Fruit fly (Drosophila melanogaster) whole organism, wandering third instar larva: ENCODE data around the gene Osi12.

Experiments
- Abd-B ChIP-seq: fragments of >200 bp; optimal IDR thresholded peaks from 2 replicates; lab custom pipeline; 2017; ENCODE audit warnings: missing biosample characterization, missing genetic modification characterization
- CG32264 ChIP-seq: fragments of 200-800 bp; sonication (Bioruptor generic); optimal IDR thresholded peaks from 2 replicates; lab custom pipeline; 2016; ENCODE audit warnings: missing biosample characterization, missing genetic modification characterization
- CG9705 ChIP-seq: fragments of 200-800 bp; sonication (Bioruptor generic); optimal IDR thresholded peaks from 2 replicates; lab custom pipeline; 2018; ENCODE audit warnings: missing biosample characterization, mild to moderate bottlenecking, missing genetic modification characterization
- CrebA ChIP-seq: fragments of 200-800 bp; sonication (Bioruptor generic); optimal IDR thresholded peaks from 2 replicates; lab custom pipeline; 2016; ENCODE audit warnings: missing biosample characterization, mild to moderate bottlenecking, missing genetic modification characterization, borderline replicate concordance
- Dfd ChIP-seq: fragments of >200 bp; optimal IDR thresholded peaks from 2 replicates; lab custom pipeline; 2017; ENCODE audit warnings: missing biosample characterization, missing genetic modification characterization
- Dif ChIP-seq: fragments of 200-275, 200-300 bp; sonication (Bioruptor generic); optimal IDR thresholded peaks from 2 replicates; lab custom pipeline; 2018; ENCODE audit warnings: missing biosample characterization, missing genetic modification characterization; ENCODE audit not compliant: partially characterized antibody
- HLH106 ChIP-seq: fragments of 200-800 bp; optimal IDR thresholded peaks from 3 replicates; lab custom pipeline; 2019; ENCODE audit warnings: missing biosample characterization, mild to moderate bottlenecking, missing genetic modification characterization, moderate library complexity
- Hnf4 ChIP-seq: fragments of 200-800 bp; sonication (Bioruptor generic); optimal IDR thresholded peaks from 2 replicates; lab custom pipeline; 2016; ENCODE audit warnings: missing biosample characterization, mild to moderate bottlenecking, missing genetic modification characterization
- Hr83 ChIP-seq: fragments of 200-300 bp; sonication (Bioruptor generic); optimal IDR thresholded peaks from 2 replicates; lab custom pipeline; 2016; ENCODE audit warnings: missing biosample characterization, mild to moderate bottlenecking, missing genetic modification characterization, moderate library complexity; ENCODE audit not compliant: poor library complexity, severe bottlenecking
- Jra ChIP-seq: sonication (Bioruptor generic); optimal IDR thresholded peaks from 2 replicates; lab custom pipeline; 2016; ENCODE audit warnings: missing biosample characterization, missing genetic modification characterization
- Mio ChIP-seq: sonication (Bioruptor generic); optimal IDR thresholded peaks from 2 replicates; lab custom pipeline; 2016; ENCODE audit warnings: missing biosample characterization, missing genetic modification characterization
- N ChIP-seq: fragments of >200 bp; optimal IDR thresholded peaks from 2 replicates; lab custom pipeline; 2018; ENCODE audit warnings: missing biosample characterization, missing external identifiers, missing genetic modification characterization
- OdsH ChIP-seq: fragments of 200-800 bp; sonication (Bioruptor generic); optimal IDR thresholded peaks from 2 replicates; lab custom pipeline; 2016; ENCODE audit warnings: missing biosample characterization, mild to moderate bottlenecking, missing genetic modification characterization
- Rel ChIP-seq, 2 experiments: fragments of 200-800 bp; sonication (Bioruptor generic) in 1 of 2; optimal IDR thresholded peaks; 2 replicates in 1 of 2; 3 replicates in 1 of 2; lab custom pipeline; 2016 to 2019; ENCODE audit warnings: mild to moderate bottlenecking in 2 of 2, missing biosample characterization in 2 of 2, missing genetic modification characterization in 2 of 2, moderate library complexity in 1 of 2
- Sp1 ChIP-seq: fragments of 200-800 bp; sonication (Bioruptor generic); optimal IDR thresholded peaks from 3 replicates; lab custom pipeline; 2019; ENCODE audit warnings: missing biosample characterization, mild to moderate bottlenecking, missing genetic modification characterization, moderate library complexity
- Vsx2 ChIP-seq: fragments of 200-300, 225-300 bp; sonication (Bioruptor generic); optimal IDR thresholded peaks from 2 replicates; lab custom pipeline; 2018; ENCODE audit warnings: missing biosample characterization, missing genetic modification characterization; ENCODE audit not compliant: partially characterized antibody
- br ChIP-seq: fragments of 200-800 bp; sonication (Bioruptor generic); optimal IDR thresholded peaks from 2 replicates; lab custom pipeline; 2016; ENCODE audit warnings: missing biosample characterization, missing genetic modification characterization
- brk ChIP-seq: fragments of 200-800 bp; sonication (Bioruptor generic); optimal IDR thresholded peaks from 2 replicates; lab custom pipeline; 2016; ENCODE audit warnings: missing biosample characterization, mild to moderate bottlenecking, missing genetic modification characterization
- dl ChIP-seq, 2 experiments: fragments of 175-275, 200-275 bp in 1 of 2; fragments of 200-275 bp in 1 of 2; sonication (Bioruptor generic); optimal IDR thresholded peaks; lab custom pipeline; 2018; ENCODE audit warnings: mild to moderate bottlenecking in 2 of 2, missing biosample characterization in 2 of 2, missing genetic modification characterization in 2 of 2, moderate library complexity in 2 of 2; ENCODE audit not compliant: partially characterized antibody in 2 of 2, insufficient read depth in 1 of 2
- dmrt93B ChIP-seq: fragments of 200-800 bp; sonication (Bioruptor generic); optimal IDR thresholded peaks from 2 replicates; lab custom pipeline; 2018; ENCODE audit warnings: missing biosample characterization, mild to moderate bottlenecking, missing genetic modification characterization
- dsf ChIP-seq: sonication (Bioruptor generic); optimal IDR thresholded peaks from 2 replicates; lab custom pipeline; 2016; ENCODE audit warnings: missing biosample characterization, missing genetic modification characterization, borderline replicate concordance
- ey ChIP-seq: fragments of 200-800 bp; sonication (Bioruptor generic); optimal IDR thresholded peaks from 2 replicates; lab custom pipeline; 2016; ENCODE audit warnings: missing biosample characterization, missing genetic modification characterization
- foxo ChIP-seq, 2 experiments: fragments of 200-800 bp; sonication (Bioruptor generic); optimal IDR thresholded peaks; 2 replicates in 1 of 2; 3 replicates in 1 of 2; lab custom pipeline; 2016 to 2017; ENCODE audit warnings: missing biosample characterization in 2 of 2, missing genetic modification characterization in 2 of 2
- fru ChIP-seq: fragments of 200-800 bp; sonication (Bioruptor generic); optimal IDR thresholded peaks from 3 replicates; lab custom pipeline; 2016; ENCODE audit warnings: missing biosample characterization, mild to moderate bottlenecking, missing genetic modification characterization
- h ChIP-seq: fragments of 200-800 bp; sonication (Bioruptor generic); optimal IDR thresholded peaks from 3 replicates; lab custom pipeline; 2016; ENCODE audit warnings: missing biosample characterization, mild to moderate bottlenecking, missing genetic modification characterization
- lola ChIP-seq: fragments of >200 bp; optimal IDR thresholded peaks from 2 replicates; lab custom pipeline; 2017; ENCODE audit warnings: missing biosample characterization, missing genetic modification characterization
- pan ChIP-seq: fragments of >200 bp; optimal IDR thresholded peaks from 2 replicates; lab custom pipeline; 2017
- psq ChIP-seq: fragments of 200-800 bp; sonication (Bioruptor generic); optimal IDR thresholded peaks from 3 replicates; lab custom pipeline; 2017; ENCODE audit warnings: missing biosample characterization, mild to moderate bottlenecking, missing genetic modification characterization, moderate library complexity
- rgr ChIP-seq: fragments of 200-800 bp; sonication (Bioruptor generic); optimal IDR thresholded peaks from 3 replicates; lab custom pipeline; 2016; ENCODE audit warnings: missing biosample characterization, mild to moderate bottlenecking, missing genetic modification characterization
- sv ChIP-seq: fragments of 200-800 bp; sonication (Bioruptor generic); optimal IDR thresholded peaks from 3 replicates; lab custom pipeline; 2016; ENCODE audit warnings: missing biosample characterization, missing genetic modification characterization
- tai ChIP-seq: sonication (Bioruptor generic); optimal IDR thresholded peaks from 2 replicates; lab custom pipeline; 2016; ENCODE audit warnings: missing biosample characterization, missing genetic modification characterization
- usp ChIP-seq: fragments of >200 bp; optimal IDR thresholded peaks from 2 replicates; lab custom pipeline; 2017; ENCODE audit warnings: missing biosample characterization, missing genetic modification characterization
- woc ChIP-seq: sonication (Bioruptor generic); optimal IDR thresholded peaks from 2 replicates; lab custom pipeline; 2016; ENCODE audit warnings: missing biosample characterization, mild to moderate bottlenecking, missing genetic modification characterization

Gene Osi12

DNA sequence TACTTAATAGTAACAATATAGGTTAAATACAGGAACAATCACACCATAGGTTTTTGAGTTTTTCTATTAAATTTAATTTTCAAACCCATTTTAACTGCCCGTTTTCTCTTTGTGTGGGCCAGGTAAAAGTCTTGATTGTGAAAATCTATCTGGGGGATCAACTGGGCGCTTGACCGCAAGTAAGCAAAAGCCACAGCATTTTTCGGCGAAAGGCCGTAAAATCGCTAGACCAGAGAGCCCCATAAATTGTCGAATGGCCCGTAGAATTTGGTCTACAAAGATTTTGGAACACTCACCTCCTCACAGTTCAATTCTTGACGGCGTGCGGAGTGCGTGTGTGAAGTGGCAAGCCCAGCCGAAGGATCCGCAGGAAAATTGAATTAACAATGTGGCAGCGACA, 9.1 kb downstream of the Osi12 start, which contains the start of gene CG15594:
TSS of gene CG15594 (plus strand) at position 301 of the 400 bp plus-strand sequence.
- TF ChIP-seq Rel (GFP tag; optimal IDR thresholded peaks at IDR 0.05; lab: Kevin White, UChicago): no peak
- no peak for TF ChIP-seq Rel (tag; optimal IDR thresholded peaks at IDR 0.05; lab: Kevin White, UChicago)
- no peak for TF ChIP-seq usp
- TF ChIP-seq br (GFP tag; lab: Kevin White, UChicago): no peak
- TF ChIP-seq sv: no peak
- TF ChIP-seq Abd-B: no peak

DNA sequence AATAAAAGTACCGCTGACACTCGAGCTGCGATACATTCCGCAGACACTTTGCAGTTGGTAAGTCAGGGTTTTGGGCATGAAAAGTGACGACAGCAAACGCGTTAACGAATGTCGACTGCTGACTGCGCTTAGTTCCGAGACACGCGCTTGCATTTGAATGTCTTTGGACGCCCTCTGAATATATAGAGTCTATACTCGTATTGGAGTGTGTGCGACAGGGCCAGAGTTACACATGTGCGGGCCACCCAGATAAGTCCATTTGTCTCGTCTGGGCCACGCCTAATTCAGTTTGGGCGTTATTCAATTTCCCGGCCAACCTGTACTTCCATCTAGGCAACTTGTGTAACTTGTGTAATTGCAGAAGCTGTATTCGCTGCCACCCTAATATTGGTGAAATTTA, 12.0 kb downstream of the Osi12 start:
- TF ChIP-seq CrebA (GFP tag; lab: Kevin White, UChicago) (no peak), dmrt93B (GFP tag; lab: Kevin White, UChicago) (no peak), usp (no peak), fru (GFP tag; lab: Kevin White, UChicago) (no peak), pan (lab: Kevin White, UChicago) (no peak), Dif (GFP tag; lab: Kevin White, UChicago) (no peak), psq (no peak), dsf (no peak), Hnf4 (GFP tag; lab: Kevin White, UChicago) (no peak), foxo (GFP tag; optimal IDR thresholded peaks at IDR 0.05; lab: Kevin White, UChicago) (no peak), Sp1 (GFP tag; lab: Kevin White, UChicago) (no peak), Vsx2 (GFP tag; lab: Kevin White, UChicago) (no peak), Mio (GFP tag; lab: Kevin White, UChicago) (no peak), lola (GFP tag; lab: Kevin White, UChicago) (no peak), Hr83 (no peak), rgr (GFP tag; lab: Kevin White, UChicago) (no peak), Jra (GFP tag; lab: Kevin White, UChicago) (no peak), brk (GFP tag; lab: Kevin White, UChicago) (no peak)

DNA sequence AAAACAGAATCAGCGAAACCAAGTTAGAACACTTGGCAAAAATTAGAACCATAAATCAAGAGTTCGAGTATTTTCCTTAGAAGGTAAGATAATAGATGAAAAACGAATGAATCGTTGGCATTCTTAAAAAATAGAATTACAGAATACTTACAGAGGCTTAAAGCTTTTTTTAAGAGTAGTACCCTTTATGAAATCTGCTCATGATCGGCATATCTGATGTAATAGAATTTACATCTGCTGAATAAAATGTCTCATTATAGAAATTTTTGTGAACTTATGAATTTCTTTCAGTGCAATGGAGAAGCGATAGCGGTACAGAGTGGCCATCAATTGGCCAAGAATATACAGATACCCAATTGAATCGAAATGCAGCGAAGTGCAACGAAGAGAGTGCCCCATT, 13.1 kb downstream of the Osi12 start, which contains the start of gene Osi13:
TSS of gene Osi13 (plus strand) at position 301 of the 400 bp plus-strand sequence.
- TF ChIP-seq Jra (GFP tag; lab: Kevin White, UChicago) (no peak), OdsH (no peak), woc (GFP tag; lab: Kevin White, UChicago) (no peak)

DNA sequence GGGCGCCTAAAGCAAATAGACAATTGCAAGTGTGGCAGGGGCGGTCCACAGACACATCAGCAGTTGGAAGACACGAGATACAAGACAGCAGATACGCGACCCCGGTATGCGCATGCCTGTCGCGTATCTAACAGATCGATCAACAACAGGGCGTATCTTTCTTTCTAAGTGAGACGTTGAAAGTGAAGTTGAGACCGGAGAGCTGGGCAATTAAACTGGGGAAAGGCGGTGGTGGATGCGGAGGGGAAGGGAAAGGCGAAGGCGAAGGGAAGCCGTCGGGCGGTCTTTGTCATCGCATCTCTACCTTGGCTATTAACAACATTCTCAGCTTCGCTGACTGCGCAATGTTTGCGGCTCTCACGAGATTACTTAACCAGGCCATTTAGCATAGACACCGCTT, 15.7 kb downstream of the Osi12 start:
- TF ChIP-seq Sp1 (GFP tag; lab: Kevin White, UChicago): no peak
- no peak for TF ChIP-seq ey
- no peak for TF ChIP-seq h (GFP tag; lab: Kevin White, UChicago)
- no peak for TF ChIP-seq OdsH
- TF ChIP-seq Rel (GFP tag; optimal IDR thresholded peaks at IDR 0.05; lab: Kevin White, UChicago): no peak
- TF ChIP-seq Rel (tag; optimal IDR thresholded peaks at IDR 0.05; lab: Kevin White, UChicago): no peak
- TF ChIP-seq Vsx2 (GFP tag; lab: Kevin White, UChicago): no peak
- no peak for TF ChIP-seq Jra (GFP tag; lab: Kevin White, UChicago)
- TF ChIP-seq br (GFP tag; lab: Kevin White, UChicago): no peak
- TF ChIP-seq brk (GFP tag; lab: Kevin White, UChicago): no peak
- no peak for TF ChIP-seq woc (GFP tag; lab: Kevin White, UChicago)

DNA sequence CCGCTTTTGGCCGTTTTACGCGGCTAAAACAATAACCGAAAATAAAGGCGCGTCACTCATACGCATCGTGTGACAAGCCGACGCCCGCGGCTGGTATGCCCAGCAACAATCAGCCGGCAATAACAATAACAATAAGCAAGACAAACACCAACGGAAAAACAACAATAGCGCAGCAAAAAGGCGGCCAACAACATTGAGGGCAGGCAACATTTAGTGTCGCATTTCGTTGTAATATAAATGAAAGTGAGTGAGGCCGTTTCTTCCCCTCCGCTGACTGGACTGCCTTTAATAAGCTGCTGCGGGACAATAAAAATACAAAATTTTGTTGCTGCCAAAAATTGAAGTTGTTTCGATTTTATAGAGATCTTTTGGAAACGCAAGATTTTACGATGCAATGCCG, 18.8 kb downstream of the Osi12 start:
- TF ChIP-seq N (no peak), HLH106 (no peak), br (GFP tag; lab: Kevin White, UChicago) (no peak), ey (no peak), Sp1 (GFP tag; lab: Kevin White, UChicago) (no peak), Dfd (GFP tag; lab: Kevin White, UChicago) (no peak), CG32264 (GFP tag; lab: Kevin White, UChicago) (no peak), Dif (GFP tag; lab: Kevin White, UChicago) (no peak), Vsx2 (GFP tag; lab: Kevin White, UChicago) (no peak), woc (GFP tag; lab: Kevin White, UChicago) (no peak), CG9705 (no peak), tai (no peak), dl (GFP tag; optimal IDR thresholded peaks at IDR 0.05; lab: Kevin White, UChicago; ENCODE audit: insufficient read depth in 1 of 2, partially characterized antibody in 2 of 2) (no peak), Mio (GFP tag; lab: Kevin White, UChicago) (no peak), rgr (GFP tag; lab: Kevin White, UChicago) (no peak), lola (GFP tag; lab: Kevin White, UChicago) (no peak), usp (no peak)
